Worm (Caenorhabditis elegans) whole organism, mixed stage, embryonic: ENCODE data around the gene rpn-11.

ENCODE experiments used
- M03D4.4 ChIP-seq: sonication (generic microtip); optimal IDR thresholded peaks from 2 replicates; lab custom pipeline; 2017; ENCODE audit warnings: mild to moderate bottlenecking, missing genetic modification characterization, missing compliant biosample characterization
- bed-3 ChIP-seq: fragments of 200-800 bp; sonication (Bioruptor generic); optimal IDR thresholded peaks from 3 replicates; lab custom pipeline; 2018; ENCODE audit warnings: mild to moderate bottlenecking, missing genetic modification characterization, moderate library complexity, missing compliant biosample characterization
- blmp-1 ChIP-seq: fragments of 150-350 bp; optimal IDR thresholded peaks from 2 replicates; lab custom pipeline; 2014; ENCODE audit warnings: missing biosample characterization, missing genetic modification characterization
- ceh-39 ChIP-seq: fragments of 150-350 bp; optimal IDR thresholded peaks from 2 replicates; lab custom pipeline; 2014; ENCODE audit warnings: missing biosample characterization, missing genetic modification characterization
- ceh-43 ChIP-seq: fragments of 200-800 bp; sonication (Bioruptor generic); optimal IDR thresholded peaks from 2 replicates; lab custom pipeline; 2018; ENCODE audit warnings: mild to moderate bottlenecking, missing genetic modification characterization, moderate library complexity, missing compliant biosample characterization
- ceh-83 ChIP-seq: fragments of 200-800 bp; sonication (Bioruptor generic); optimal IDR thresholded peaks from 2 replicates; lab custom pipeline; 2018; ENCODE audit warnings: mild to moderate bottlenecking, missing genetic modification characterization, missing compliant biosample characterization
- ces-1 ChIP-seq: fragments of 150-350 bp; optimal IDR thresholded peaks from 2 replicates; lab custom pipeline; 2014; ENCODE audit warnings: missing biosample characterization, missing genetic modification reagents, missing genetic modification characterization
- drap-1 ChIP-seq: fragments of 200-800 bp; sonication (Bioruptor generic); optimal IDR thresholded peaks from 3 replicates; lab custom pipeline; 2018; ENCODE audit warnings: mild to moderate bottlenecking, missing genetic modification characterization, missing compliant biosample characterization
- elt-1 ChIP-seq: sonication (generic microtip); optimal IDR thresholded peaks from 2 replicates; lab custom pipeline; 2017; ENCODE audit warnings: missing genetic modification characterization, mild to moderate bottlenecking, missing compliant biosample characterization, antibody characterized with exemption, moderate library complexity, borderline replicate concordance; ENCODE audit not compliant: insufficient read depth
- elt-3 ChIP-seq: fragments of 150-350 bp; optimal IDR thresholded peaks from 2 replicates; lab custom pipeline; 2014; ENCODE audit warnings: missing biosample characterization, missing genetic modification characterization
- flh-1 ChIP-seq: fragments of 200-800 bp; sonication (Bioruptor generic); optimal IDR thresholded peaks from 2 replicates; lab custom pipeline; 2018; ENCODE audit warnings: mild to moderate bottlenecking, missing genetic modification characterization, moderate library complexity, missing compliant biosample characterization
- ham-2 ChIP-seq: fragments of 200-800 bp; sonication (Bioruptor generic); optimal IDR thresholded peaks from 2 replicates; lab custom pipeline; 2018; ENCODE audit warnings: mild to moderate bottlenecking, missing genetic modification characterization, missing compliant biosample characterization
- hlh-1 ChIP-seq: fragments of 150-350 bp; optimal IDR thresholded peaks from 2 replicates; lab custom pipeline; 2014; ENCODE audit warnings: missing biosample characterization, missing genetic modification reagents, missing genetic modification characterization
- lin-13 ChIP-seq: fragments of 150-350 bp; optimal IDR thresholded peaks from 2 replicates; lab custom pipeline; 2014; ENCODE audit warnings: missing biosample characterization, missing genetic modification characterization
- lin-32 ChIP-seq: fragments of 200-800 bp; sonication (Bioruptor generic); optimal IDR thresholded peaks from 2 replicates; lab custom pipeline; 2018; ENCODE audit warnings: mild to moderate bottlenecking, missing genetic modification characterization, missing compliant biosample characterization
- lsy-2 ChIP-seq: fragments of 150-350 bp; optimal IDR thresholded peaks from 2 replicates; lab custom pipeline; 2014; ENCODE audit warnings: missing biosample characterization, missing genetic modification characterization
- mep-1 ChIP-seq: fragments of 150-350 bp; optimal IDR thresholded peaks from 2 replicates; lab custom pipeline; 2017; ENCODE audit warnings: missing biosample characterization, missing genetic modification reagents, missing genetic modification characterization, inconsistent platforms
- mls-2 ChIP-seq: sonication (generic microtip); optimal IDR thresholded peaks from 2 replicates; lab custom pipeline; 2016; ENCODE audit warnings: mild to moderate bottlenecking, missing genetic modification characterization, moderate library complexity, missing compliant biosample characterization
- nhr-12 ChIP-seq: fragments of 150-350 bp; optimal IDR thresholded peaks from 2 replicates; lab custom pipeline; 2014; ENCODE audit warnings: missing biosample characterization, missing genetic modification characterization
- nhr-2 ChIP-seq: fragments of 150-350 bp; optimal IDR thresholded peaks from 2 replicates; lab custom pipeline; 2014; ENCODE audit warnings: missing biosample characterization, missing genetic modification characterization
- nhr-237 ChIP-seq: fragments of 150-350 bp; optimal IDR thresholded peaks from 2 replicates; lab custom pipeline; 2014; ENCODE audit warnings: missing biosample characterization, missing genetic modification characterization
- nhr-76 ChIP-seq: sonication (generic microtip); optimal IDR thresholded peaks from 2 replicates; lab custom pipeline; 2017; ENCODE audit warnings: missing biosample characterization, missing genetic modification characterization
- pha-4 ChIP-seq: fragments of 150-350 bp; optimal IDR thresholded peaks from 2 replicates; lab custom pipeline; 2018; ENCODE audit warnings: missing biosample characterization, missing genetic modification reagents, missing genetic modification characterization
- sem-2 ChIP-seq: fragments of 200-800 bp; sonication (Bioruptor generic); optimal IDR thresholded peaks from 2 replicates; lab custom pipeline; 2018; ENCODE audit warnings: mild to moderate bottlenecking, missing genetic modification characterization, missing compliant biosample characterization
- snpc-4 ChIP-seq: fragments of 150-350 bp; optimal IDR thresholded peaks from 2 replicates; lab custom pipeline; 2014; ENCODE audit warnings: missing biosample characterization, missing genetic modification characterization
- sptf-1 ChIP-seq: sonication (generic microtip); optimal IDR thresholded peaks from 2 replicates; lab custom pipeline; 2017; ENCODE audit warnings: mild to moderate bottlenecking, missing genetic modification characterization, moderate library complexity, missing compliant biosample characterization
- tbx-8 ChIP-seq: fragments of 200-800 bp; sonication (Bioruptor generic); optimal IDR thresholded peaks from 2 replicates; lab custom pipeline; 2018; ENCODE audit warnings: mild to moderate bottlenecking, missing genetic modification characterization, moderate library complexity, missing compliant biosample characterization
- unc-120 ChIP-seq: sonication (generic microtip); optimal IDR thresholded peaks from 2 replicates; lab custom pipeline; 2017; ENCODE audit warnings: missing genetic modification characterization, missing compliant biosample characterization; ENCODE audit not compliant: poor library complexity, severe bottlenecking
- unc-39 ChIP-seq: fragments of 150-350 bp; optimal IDR thresholded peaks from 2 replicates; lab custom pipeline; 2014; ENCODE audit warnings: missing biosample characterization, missing genetic modification characterization
- unc-62 ChIP-seq: fragments of 150-350 bp; optimal IDR thresholded peaks from 2 replicates; lab custom pipeline; 2014; ENCODE audit warnings: missing biosample characterization, missing genetic modification reagents, missing genetic modification characterization
- zip-8 ChIP-seq: fragments of 150-350 bp; optimal IDR thresholded peaks from 2 replicates; lab custom pipeline; 2014; ENCODE audit warnings: missing biosample characterization, missing genetic modification characterization

The rpn-11 gene

ce11 chrII:4071075-4071474, 26.7 kb upstream of the rpn-11 start:
- no peak for TF ChIP-seq snpc-4 (tag; lab: Kevin White, UChicago)
- no peak for TF ChIP-seq blmp-1
- no peak for TF ChIP-seq unc-120
- no peak for TF ChIP-seq ceh-83 (GFP tag; lab: Kevin White, UChicago)
- no peak for TF ChIP-seq zip-8 (tag; lab: Kevin White, UChicago)
- no peak for TF ChIP-seq sem-2 (GFP tag; lab: Kevin White, UChicago)
- no peak for TF ChIP-seq nhr-12 (tag; lab: Kevin White, UChicago)
- no peak for TF ChIP-seq lsy-2 (tag; lab: Kevin White, UChicago)
- no peak for TF ChIP-seq nhr-76 (tag; lab: Kevin White, UChicago)
- no peak for TF ChIP-seq sptf-1 (tag; lab: Kevin White, UChicago)
- no peak for TF ChIP-seq bed-3 (GFP tag; lab: Kevin White, UChicago)
- TF ChIP-seq flh-1 (GFP tag; lab: Kevin White, UChicago): no peak
- no peak for TF ChIP-seq mep-1 (tag; lab: Kevin White, UChicago)
- no peak for TF ChIP-seq nhr-237 (tag; lab: Kevin White, UChicago)
- TF ChIP-seq hlh-1: no peak
- no peak for TF ChIP-seq M03D4.4 (tag; lab: Kevin White, UChicago)
- no peak for TF ChIP-seq nhr-2 (tag; lab: Kevin White, UChicago)
- TF ChIP-seq elt-1 (tag; lab: Kevin White, UChicago): no peak
- TF ChIP-seq ceh-43: no peak
- TF ChIP-seq pha-4 (tag; lab: Kevin White, UChicago): no peak

- TF ChIP-seq bed-3 (GFP tag; lab: Kevin White, UChicago): no peak
Observed at ce11 chrII:4068141-4068540, 23.8 kb upstream of the rpn-11 start.

- TF ChIP-seq ceh-43 (no peak), lin-32 (GFP tag; lab: Kevin White, UChicago) (no peak)
Observed at ce11 chrII:4067258-4067657, 22.9 kb upstream of the rpn-11 start, which contains the start of gene W06A11.1. TSS of gene W06A11.1 (plus strand) at chrII:4067558.

ce11 chrII:4063997-4064396, 19.7 kb upstream of the rpn-11 start, which contains the start of gene fbxb-118:
TSS of gene fbxb-118 (minus strand) at chrII:4064097.
- no peak for TF ChIP-seq mls-2
- no peak for TF ChIP-seq ceh-39 (tag; lab: Kevin White, UChicago)
- no peak for TF ChIP-seq bed-3 (GFP tag; lab: Kevin White, UChicago)
- TF ChIP-seq snpc-4 (tag; lab: Kevin White, UChicago): no peak
- TF ChIP-seq unc-62: no peak
- TF ChIP-seq flh-1 (GFP tag; lab: Kevin White, UChicago): no peak
- TF ChIP-seq blmp-1: no peak
- no peak for TF ChIP-seq tbx-8 (GFP tag; lab: Kevin White, UChicago)
- no peak for TF ChIP-seq drap-1 (GFP tag; lab: Kevin White, UChicago)
- no peak for TF ChIP-seq sem-2 (GFP tag; lab: Kevin White, UChicago)
- TF ChIP-seq sptf-1 (tag; lab: Kevin White, UChicago): no peak
- no peak for TF ChIP-seq lin-13 (tag; lab: Kevin White, UChicago)
- TF ChIP-seq elt-3 (tag; lab: Kevin White, UChicago): no peak
- no peak for TF ChIP-seq ham-2 (GFP tag; lab: Kevin White, UChicago)
- TF ChIP-seq ces-1 (GFP tag; lab: Kevin White, UChicago): no peak
- no peak for TF ChIP-seq nhr-2 (tag; lab: Kevin White, UChicago)
- no peak for TF ChIP-seq unc-39 (tag; lab: Kevin White, UChicago)

ce11 chrII:4062477-4062876, 18.1 kb upstream of the rpn-11 start, which contains the start of gene gadr-4:
TSS of gene gadr-4 (minus strand) at chrII:4062577.
- TF ChIP-seq bed-3 (GFP tag; lab: Kevin White, UChicago) (no peak), sem-2 (GFP tag; lab: Kevin White, UChicago) (no peak), ham-2 (GFP tag; lab: Kevin White, UChicago) (no peak), unc-39 (tag; lab: Kevin White, UChicago) (no peak), drap-1 (GFP tag; lab: Kevin White, UChicago) (no peak)
